Worm (Caenorhabditis elegans) whole organism, L1 larva: ENCODE data around the gene lin-39.

ENCODE experiments used
- C04F5.9 ChIP-seq: sonication (generic microtip); optimal IDR thresholded peaks from 2 replicates; lab custom pipeline; 2016; ENCODE audit warnings: missing genetic modification characterization, missing compliant biosample characterization
- C16A3.4 ChIP-seq: fragments of 150-350 bp; optimal IDR thresholded peaks from 2 replicates; lab custom pipeline; 2014; ENCODE audit warnings: missing biosample characterization, missing genetic modification characterization
- C34B4.2 ChIP-seq: sonication (generic microtip); optimal IDR thresholded peaks from 2 replicates; lab custom pipeline; 2017; ENCODE audit warnings: mild to moderate bottlenecking, missing genetic modification characterization, missing compliant biosample characterization
- aha-1 ChIP-seq: fragments of 150-350 bp; optimal IDR thresholded peaks from 2 replicates; lab custom pipeline; 2014; ENCODE audit warnings: missing biosample characterization, missing genetic modification characterization
- alr-1 ChIP-seq: fragments of 200-800 bp; sonication (Bioruptor generic); optimal IDR thresholded peaks from 2 replicates; lab custom pipeline; 2018; ENCODE audit warnings: borderline replicate concordance, mild to moderate bottlenecking, missing genetic modification characterization, missing compliant biosample characterization
- aly-2 ChIP-seq: fragments of 150-350 bp; optimal IDR thresholded peaks from 2 replicates; lab custom pipeline; 2014; ENCODE audit warnings: missing biosample characterization, missing genetic modification characterization
- blmp-1 ChIP-seq: fragments of 150-350 bp; optimal IDR thresholded peaks from 2 replicates; lab custom pipeline; 2014; ENCODE audit warnings: missing biosample characterization, missing genetic modification characterization
- ceh-8 ChIP-seq: fragments of 200-800 bp; sonication (Bioruptor generic); optimal IDR thresholded peaks from 2 replicates; lab custom pipeline; 2018; ENCODE audit warnings: mild to moderate bottlenecking, missing genetic modification characterization, moderate library complexity, missing compliant biosample characterization
- ceh-88 ChIP-seq: fragments of 200-800 bp; sonication (Bioruptor generic); IDR thresholded peaks from 2 replicates; pipeline ENCODE4 v1.3.6; 2022; ENCODE audit warnings: missing genetic modification characterization, missing compliant biosample characterization
- ceh-90 ChIP-seq: sonication (generic microtip); optimal IDR thresholded peaks from 2 replicates; lab custom pipeline; 2016; ENCODE audit warnings: missing genetic modification characterization, missing compliant biosample characterization
- ces-1 ChIP-seq: fragments of 150-350 bp; optimal IDR thresholded peaks from 2 replicates; lab custom pipeline; 2014; ENCODE audit warnings: missing biosample characterization, missing genetic modification reagents, missing genetic modification characterization
- dpl-1 ChIP-seq, 3 experiments: fragments of 150-350 bp in 2 of 3; sonication (generic microtip) in 1 of 3; optimal IDR thresholded peaks; 2 replicates each; lab custom pipeline; 2014 to 2017; ENCODE audit warnings: missing biosample characterization in 3 of 3, missing genetic modification characterization in 3 of 3, missing genetic modification reagents in 3 of 3
- dsc-1 ChIP-seq: sonication (generic microtip); optimal IDR thresholded peaks from 2 replicates; lab custom pipeline; 2016; ENCODE audit warnings: mild to moderate bottlenecking, missing genetic modification characterization, missing compliant biosample characterization
- efl-1 ChIP-seq, 4 experiments: fragments of 150-350 bp; optimal IDR thresholded peaks in 3 of 4; peaks in 1 of 4; 1 replicate in 1 of 4; 2 replicates in 3 of 4; lab custom pipeline; 2014; ENCODE audit warnings: missing biosample characterization in 2 of 4, missing genetic modification characterization in 2 of 4, missing genetic modification reagents in 2 of 4
- elt-2 ChIP-seq: sonication (generic microtip); optimal IDR thresholded peaks from 2 replicates; lab custom pipeline; 2016; ENCODE audit warnings: missing genetic modification characterization, mild to moderate bottlenecking, inconsistent platforms, missing compliant biosample characterization, missing genetic modification reagents
- elt-3 ChIP-seq, 6 experiments: fragments of 150-350 bp in 1 of 6; sonication (generic microtip); optimal IDR thresholded peaks; 2 replicates each; lab custom pipeline; 2017 to 2018; ENCODE audit warnings: missing biosample characterization in 6 of 6, missing genetic modification characterization in 6 of 6, inconsistent platforms in 1 of 6
- fkh-4 ChIP-seq: sonication (generic microtip); optimal IDR thresholded peaks from 2 replicates; lab custom pipeline; 2016; ENCODE audit warnings: missing compliant biosample characterization, missing genetic modification characterization, borderline replicate concordance
- fkh-8 ChIP-seq: sonication (generic microtip); optimal IDR thresholded peaks from 2 replicates; lab custom pipeline; 2016; ENCODE audit warnings: mild to moderate bottlenecking, missing genetic modification characterization, missing compliant biosample characterization
- grh-1 ChIP-seq: fragments of 200-800 bp; sonication (Bioruptor generic); IDR thresholded peaks from 2 replicates; pipeline ENCODE4 v1.3.6; 2022; ENCODE audit warnings: missing genetic modification reagents, missing genetic modification characterization, missing compliant biosample characterization
- hlh-17 ChIP-seq: fragments of 200-800 bp; sonication (Bioruptor generic); optimal IDR thresholded peaks from 2 replicates; lab custom pipeline; 2018; ENCODE audit warnings: missing genetic modification characterization, mild to moderate bottlenecking, missing compliant biosample characterization, moderate library complexity, borderline replicate concordance
- hlh-4 ChIP-seq: sonication (generic microtip); optimal IDR thresholded peaks from 2 replicates; lab custom pipeline; 2016; ENCODE audit warnings: mild to moderate bottlenecking, missing genetic modification characterization, missing compliant biosample characterization
- isw-1 ChIP-seq: fragments of 200-800 bp; sonication (Bioruptor generic); IDR thresholded peaks from 2 replicates; pipeline ENCODE4 v1.3.6; 2022; ENCODE audit warnings: missing genetic modification characterization, missing compliant biosample characterization
- lin-14 ChIP-seq: fragments of 200-800 bp; sonication (Bioruptor generic); optimal IDR thresholded peaks from 2 replicates; lab custom pipeline; 2018; ENCODE audit warnings: mild to moderate bottlenecking, missing genetic modification characterization, moderate library complexity, missing compliant biosample characterization
- lin-35 ChIP-seq, 2 experiments: fragments of 150-350 bp; optimal IDR thresholded peaks; 2 replicates each; lab custom pipeline; 2014; ENCODE audit warnings: missing biosample characterization in 2 of 2, missing genetic modification characterization in 2 of 2, missing genetic modification reagents in 2 of 2
- lin-39 ChIP-seq: fragments of 150-350 bp; optimal IDR thresholded peaks from 2 replicates; lab custom pipeline; 2014; ENCODE audit warnings: missing biosample characterization, missing genetic modification reagents, missing genetic modification characterization
- lsy-2 ChIP-seq, 2 experiments: fragments of 150-350 bp; optimal IDR thresholded peaks; 2 replicates each; lab custom pipeline; 2014; ENCODE audit warnings: missing biosample characterization in 2 of 2, missing genetic modification characterization in 2 of 2
- mdl-1 ChIP-seq, 2 experiments: fragments of 150-350 bp; optimal IDR thresholded peaks; 2 replicates each; lab custom pipeline; 2014 to 2017; ENCODE audit warnings: missing biosample characterization in 2 of 2, missing genetic modification characterization in 2 of 2, inconsistent platforms in 1 of 2
- nhr-19 ChIP-seq: fragments of 200-800 bp; sonication (Bioruptor generic); conservative IDR thresholded peaks from 2 replicates; pipeline ENCODE4 v1.3.6; 2022; ENCODE audit warnings: missing genetic modification characterization, missing compliant biosample characterization
- nhr-20 ChIP-seq: sonication (generic microtip); optimal IDR thresholded peaks from 2 replicates; lab custom pipeline; 2016; ENCODE audit warnings: mild to moderate bottlenecking, missing genetic modification characterization, missing compliant biosample characterization
- nhr-28 ChIP-seq: fragments of 150-350 bp; optimal IDR thresholded peaks from 2 replicates; lab custom pipeline; 2014; ENCODE audit warnings: missing biosample characterization, missing genetic modification characterization
- nhr-71 ChIP-seq: sonication (generic microtip); optimal IDR thresholded peaks from 2 replicates; lab custom pipeline; 2016; ENCODE audit warnings: mild to moderate bottlenecking, missing genetic modification characterization, moderate library complexity, missing compliant biosample characterization
- nhr-77 ChIP-seq: fragments of 150-350 bp; optimal IDR thresholded peaks from 2 replicates; lab custom pipeline; 2014; ENCODE audit warnings: missing biosample characterization, missing genetic modification characterization
- nhr-90 ChIP-seq: sonication (generic microtip); optimal IDR thresholded peaks from 2 replicates; lab custom pipeline; 2016; ENCODE audit warnings: mild to moderate bottlenecking, missing genetic modification characterization, missing compliant biosample characterization; ENCODE audit not compliant: poor library complexity
- pax-3 ChIP-seq: fragments of 200-800 bp; sonication (Bioruptor generic); optimal IDR thresholded peaks from 2 replicates; lab custom pipeline; 2018; ENCODE audit warnings: mild to moderate bottlenecking, missing genetic modification characterization, moderate library complexity, missing compliant biosample characterization
- pqm-1 ChIP-seq: sonication (generic microtip); optimal IDR thresholded peaks from 3 replicates; lab custom pipeline; 2017; ENCODE audit warnings: missing biosample characterization, missing genetic modification characterization
- rnt-1 ChIP-seq: sonication (generic microtip); optimal IDR thresholded peaks from 2 replicates; lab custom pipeline; 2016; ENCODE audit warnings: mild to moderate bottlenecking, missing genetic modification characterization, moderate library complexity, missing compliant biosample characterization
- skn-1 ChIP-seq: fragments of 150-350 bp; optimal IDR thresholded peaks from 2 replicates; lab custom pipeline; 2014; ENCODE audit warnings: missing biosample characterization, missing genetic modification characterization
- snpc-4 ChIP-seq: fragments of 150-350 bp; optimal IDR thresholded peaks from 2 replicates; lab custom pipeline; 2014; ENCODE audit warnings: missing biosample characterization, missing genetic modification characterization
- snu-23 ChIP-seq: sonication (generic microtip); optimal IDR thresholded peaks from 2 replicates; lab custom pipeline; 2016; ENCODE audit warnings: missing genetic modification characterization, missing compliant biosample characterization
- sox-4 ChIP-seq: sonication (generic microtip); optimal IDR thresholded peaks from 2 replicates; lab custom pipeline; 2016; ENCODE audit warnings: missing genetic modification characterization, missing compliant biosample characterization
- sptf-1 ChIP-seq: fragments of 150-350 bp; optimal IDR thresholded peaks from 2 replicates; lab custom pipeline; 2014; ENCODE audit warnings: missing biosample characterization, missing genetic modification characterization
- swsn-7 ChIP-seq: sonication (generic microtip); optimal IDR thresholded peaks from 2 replicates; lab custom pipeline; 2016; ENCODE audit warnings: missing genetic modification characterization, missing compliant biosample characterization
- tbx-2 ChIP-seq: sonication (generic microtip); optimal IDR thresholded peaks from 2 replicates; lab custom pipeline; 2016; ENCODE audit warnings: missing genetic modification characterization, missing compliant biosample characterization
- tlp-1 ChIP-seq: fragments of 150-350 bp; optimal IDR thresholded peaks from 2 replicates; lab custom pipeline; 2014; ENCODE audit warnings: missing biosample characterization, missing genetic modification characterization
- unc-30 ChIP-seq: sonication (generic microtip); optimal IDR thresholded peaks from 2 replicates; lab custom pipeline; 2017; ENCODE audit warnings: missing biosample characterization, missing genetic modification characterization
- unc-86 ChIP-seq: sonication (generic microtip); optimal IDR thresholded peaks from 2 replicates; lab custom pipeline; 2016; ENCODE audit warnings: missing genetic modification characterization, missing compliant biosample characterization
- unc-98 ChIP-seq: fragments of 200-800 bp; sonication (Bioruptor generic); IDR thresholded peaks from 2 replicates; pipeline ENCODE4 v1.3.6; 2022; ENCODE audit warnings: missing genetic modification characterization, missing compliant biosample characterization
- vab-15 ChIP-seq: sonication (generic microtip); optimal IDR thresholded peaks from 2 replicates; lab custom pipeline; 2017; ENCODE audit warnings: missing genotype, mild to moderate bottlenecking, missing genetic modification characterization, missing compliant biosample characterization
- xbp-1 ChIP-seq: sonication (generic microtip); optimal IDR thresholded peaks from 2 replicates; lab custom pipeline; 2016; ENCODE audit warnings: missing genetic modification characterization, missing compliant biosample characterization
- zag-1 ChIP-seq: fragments of 150-350 bp; optimal IDR thresholded peaks from 2 replicates; lab custom pipeline; 2014; ENCODE audit warnings: missing biosample characterization, missing genetic modification characterization
- ztf-11 ChIP-seq, 2 experiments: sonication (generic microtip); optimal IDR thresholded peaks; 2 replicates each; lab custom pipeline; 2016 to 2017; ENCODE audit warnings: missing genetic modification characterization in 2 of 2, missing biosample characterization in 1 of 2, missing compliant biosample characterization in 1 of 2
- ztf-4 ChIP-seq: fragments of 150-350 bp; optimal IDR thresholded peaks from 2 replicates; lab custom pipeline; 2014; ENCODE audit warnings: missing biosample characterization, missing genetic modification characterization

The lin-39 gene

ce11 chrIII:7499421-7499902 lies 37.0 kb downstream of the lin-39 start, which contains the start of the genes C07H6.9 and sap-140 (continued):
- TF ChIP-seq ztf-11 (tag; optimal IDR thresholded peaks at IDR 0.05; lab: Kevin White, UChicago): peak in 1 of 2 experiments; percentile 62
- no peak for TF ChIP-seq nhr-28 (tag; lab: Kevin White, UChicago)
- TF ChIP-seq tlp-1 (tag; lab: Kevin White, UChicago): no peak
- TF ChIP-seq hlh-17 (GFP tag; lab: Kevin White, UChicago): no peak
- peak; percentile 47 for TF ChIP-seq vab-15
- TF ChIP-seq lin-39: peak; percentile 67
- TF ChIP-seq C34B4.2 (tag; lab: Kevin White, UChicago): no peak
- TF ChIP-seq xbp-1 (tag; lab: Kevin White, UChicago): peak; percentile 87
- peak; percentile 80 for TF ChIP-seq C16A3.4 (tag; lab: Kevin White, UChicago)
- peak; percentile 48 for TF ChIP-seq aha-1 (tag; lab: Kevin White, UChicago)
- peak; percentile 84 for TF ChIP-seq tbx-2 (tag; lab: Kevin White, UChicago)
- no peak for TF ChIP-seq hlh-4 (tag; lab: Kevin White, UChicago)
- no peak for TF ChIP-seq unc-30
- TF ChIP-seq fkh-8 (tag; lab: Kevin White, UChicago): peak; percentile 66
- peak; percentile 84 to 94 for TF ChIP-seq efl-1 (optimal IDR thresholded peaks at IDR 0.05; lab: Kevin White, UChicago)
- peak; percentile 92 to 99 for TF ChIP-seq efl-1 (GFP tag; optimal IDR thresholded peaks at IDR 0.05 in 1 of 2; lab: Kevin White, UChicago)
- peak; percentile 88 for TF ChIP-seq nhr-20 (tag; lab: Kevin White, UChicago)
- TF ChIP-seq sptf-1: no peak
- no peak for TF ChIP-seq ces-1
- TF ChIP-seq nhr-77: peak; percentile 70
- TF ChIP-seq zag-1 (tag; lab: Kevin White, UChicago): no peak
- peak; percentile 86 for TF ChIP-seq swsn-7 (tag; lab: Kevin White, UChicago)
- peak; percentile 51 for TF ChIP-seq C04F5.9 (tag; lab: Kevin White, UChicago)
- TF ChIP-seq lin-35 (GFP tag; optimal IDR thresholded peaks at IDR 0.05; lab: Kevin White, UChicago): peak; percentile 92 to 96
- no peak for TF ChIP-seq alr-1 (tag; lab: Kevin White, UChicago)
- peak; percentile 71 for TF ChIP-seq isw-1
- TF ChIP-seq nhr-71 (tag; lab: Kevin White, UChicago): peak; percentile 92
- TF ChIP-seq unc-98: no peak
- TF ChIP-seq sox-4 (tag; lab: Kevin White, UChicago): peak; percentile 64
- TF ChIP-seq fkh-4: no peak
- TF ChIP-seq ceh-8 (GFP tag; lab: Kevin White, UChicago): peak; percentile 82
- peak; percentile 52 for TF ChIP-seq skn-1 (tag; lab: Kevin White, UChicago)
- TF ChIP-seq ceh-90 (tag; lab: Kevin White, UChicago): no peak
- peak; percentile 86 for TF ChIP-seq nhr-19 (GFP tag; lab: Robert Waterston, UW)
- TF ChIP-seq pqm-1 (tag; lab: Kevin White, UChicago): no peak
- TF ChIP-seq elt-3 (tag; optimal IDR thresholded peaks at IDR 0.05; lab: Kevin White, UChicago): peak in 3 of 6 experiments; percentile 16 to 80 (median 20)
- peak; percentile 93 to 96 (median 95) for TF ChIP-seq dpl-1 (GFP tag; optimal IDR thresholded peaks at IDR 0.05; lab: Kevin White, UChicago)
- peak; percentile 68 for TF ChIP-seq grh-1
- 0 out of 2 replicates have a peak, but pooled peaks have one; percentile 41 for TF ChIP-seq ceh-88 (GFP tag; lab: Robert Waterston, UW)
- peak; percentile 84 for TF ChIP-seq blmp-1 (tag; lab: Kevin White, UChicago)
- TF ChIP-seq pax-3 (tag; lab: Kevin White, UChicago): no peak
- peak; percentile 83 for TF ChIP-seq lin-14 (GFP tag; lab: Kevin White, UChicago)
- TF ChIP-seq ztf-4 (tag; lab: Kevin White, UChicago): peak; percentile 3
- TF ChIP-seq lsy-2 (tag; optimal IDR thresholded peaks at IDR 0.05; lab: Kevin White, UChicago): peak; percentile 90 to 91
- TF ChIP-seq aly-2: peak; percentile 6
- peak; percentile 93 for TF ChIP-seq rnt-1 (tag; lab: Kevin White, UChicago)
- TF ChIP-seq dsc-1: peak; percentile 87
- peak in 1 of 2 experiments; percentile 81 for TF ChIP-seq mdl-1 (tag; optimal IDR thresholded peaks at IDR 0.05; lab: Kevin White, UChicago)
- peak; percentile 79 for TF ChIP-seq unc-86 (tag; lab: Kevin White, UChicago)
- TF ChIP-seq snu-23 (GFP tag; lab: Kevin White, UChicago): peak; percentile 88
- peak; percentile 27 for TF ChIP-seq elt-2
- peak; percentile 80 for TF ChIP-seq snpc-4 (tag; lab: Kevin White, UChicago)
- TF ChIP-seq nhr-90 (tag; lab: Kevin White, UChicago): peak; percentile 85
